Fruit fly (Drosophila melanogaster) whole organism, embryonic: ENCODE data around the gene Nf-YA.

ENCODE experiments used
- CG12219 ChIP-seq: fragments of 200-800 bp; sonication (Bioruptor generic); optimal IDR thresholded peaks from 3 replicates; lab custom pipeline; 2018; ENCODE audit warnings: missing biosample characterization, mild to moderate bottlenecking, missing genetic modification characterization
- CG12744 ChIP-seq: fragments of 200-800 bp; sonication (Bioruptor generic); optimal IDR thresholded peaks from 2 replicates; lab custom pipeline; 2016; ENCODE audit warnings: missing biosample characterization, missing genetic modification characterization
- CG17912 ChIP-seq: fragments of 200-800 bp; sonication (Bioruptor generic); optimal IDR thresholded peaks from 2 replicates; lab custom pipeline; 2018; ENCODE audit warnings: missing biosample characterization, mild to moderate bottlenecking, missing genetic modification characterization
- CG18011 ChIP-seq: fragments of 200-800 bp; sonication (Bioruptor generic); optimal IDR thresholded peaks from 2 replicates; lab custom pipeline; 2017; ENCODE audit warnings: missing biosample characterization, missing genetic modification characterization, mild to moderate bottlenecking, moderate library complexity, missing genotype
- CG2199 ChIP-seq: fragments of 200-800 bp; sonication (Bioruptor generic); IDR thresholded peaks from 3 replicates; pipeline ENCODE4 v1.3.6; 2022; ENCODE audit warnings: missing biosample characterization, missing genetic modification characterization
- CG32767 ChIP-seq: fragments of 200-800 bp; sonication (Bioruptor generic); IDR thresholded peaks from 2 replicates; pipeline ENCODE4 v1.3.6; 2022; ENCODE audit warnings: missing biosample characterization, missing genetic modification characterization
- CG34422 ChIP-seq: fragments of 200-800 bp; sonication (Bioruptor generic); IDR thresholded peaks from 3 replicates; pipeline ENCODE4 v1.3.6; 2022; ENCODE audit warnings: missing biosample characterization, missing genetic modification characterization
- CG4282 ChIP-seq: fragments of 200-800 bp; sonication (Bioruptor generic); optimal IDR thresholded peaks from 2 replicates; lab custom pipeline; 2016; ENCODE audit warnings: missing biosample characterization, missing genetic modification characterization
- CG4360 ChIP-seq: fragments of 200-800 bp; sonication (Bioruptor generic); IDR thresholded peaks from 2 replicates; pipeline ENCODE4 v1.3.6; 2022; ENCODE audit warnings: missing biosample characterization, missing genetic modification characterization
- CG7271 ChIP-seq: fragments of 200-800 bp; sonication (Bioruptor generic); optimal IDR thresholded peaks from 2 replicates; lab custom pipeline; 2018; ENCODE audit warnings: missing biosample characterization, mild to moderate bottlenecking, missing genetic modification characterization, moderate library complexity
- CG7963 ChIP-seq: fragments of 200-800 bp; sonication (Bioruptor generic); IDR thresholded peaks from 3 replicates; pipeline ENCODE4 v1.3.6; 2022; ENCODE audit warnings: missing biosample characterization, missing genetic modification characterization; ENCODE audit not compliant: partially characterized antibody
- CG7987 ChIP-seq: fragments of 200-800 bp; sonication (Bioruptor generic); optimal IDR thresholded peaks from 2 replicates; lab custom pipeline; 2018; ENCODE audit warnings: missing biosample characterization, mild to moderate bottlenecking, missing genetic modification characterization, moderate library complexity
- CG8388 ChIP-seq: fragments of 200-800 bp; sonication (Bioruptor generic); optimal IDR thresholded peaks from 2 replicates; lab custom pipeline; 2019; ENCODE audit warnings: missing biosample characterization, mild to moderate bottlenecking, missing genetic modification characterization, moderate library complexity
- CG9876 ChIP-seq: fragments of 200-800 bp; sonication (Bioruptor generic); optimal IDR thresholded peaks from 2 replicates; lab custom pipeline; 2016; ENCODE audit warnings: missing biosample characterization, missing genetic modification characterization
- Dfd ChIP-seq, 2 experiments: fragments of >200 bp; optimal IDR thresholded peaks; 2 replicates each; lab custom pipeline; 2017; ENCODE audit warnings: missing biosample characterization in 2 of 2, missing genetic modification characterization in 2 of 2
- Elba2 ChIP-seq: fragments of 200-800 bp; sonication (Bioruptor generic); optimal IDR thresholded peaks from 3 replicates; lab custom pipeline; 2016; ENCODE audit warnings: missing biosample characterization, missing genetic modification characterization
- H2.0 ChIP-seq: fragments of 200-800 bp; sonication (Bioruptor generic); IDR thresholded peaks from 2 replicates; pipeline ENCODE4 v1.3.6; 2022; ENCODE audit warnings: missing biosample characterization, missing genetic modification characterization
- HLH3B ChIP-seq: fragments of 200-800 bp; sonication (Bioruptor generic); IDR thresholded peaks from 2 replicates; pipeline ENCODE4 v1.3.6; 2022; ENCODE audit warnings: missing biosample characterization, missing genetic modification characterization
- HmgD ChIP-seq: fragments of 200-800 bp; sonication (Bioruptor generic); optimal IDR thresholded peaks from 3 replicates; lab custom pipeline; 2016; ENCODE audit warnings: missing biosample characterization, missing genetic modification characterization
- Hmx ChIP-seq: fragments of 200-800 bp; sonication (Bioruptor generic); optimal IDR thresholded peaks from 2 replicates; lab custom pipeline; 2016; ENCODE audit warnings: missing biosample characterization, missing genetic modification characterization
- MESR4 ChIP-seq: fragments of 200-800 bp; sonication (Bioruptor generic); optimal IDR thresholded peaks from 2 replicates; lab custom pipeline; 2018; ENCODE audit warnings: missing biosample characterization, mild to moderate bottlenecking, missing genetic modification characterization, moderate library complexity
- MTF-1 ChIP-seq: fragments of 200-800 bp; sonication (Bioruptor generic); optimal IDR thresholded peaks from 2 replicates; lab custom pipeline; 2018; ENCODE audit warnings: missing biosample characterization, mild to moderate bottlenecking, missing genetic modification characterization, borderline replicate concordance
- Oaz ChIP-seq: fragments of 200-800 bp; sonication (Bioruptor generic); IDR thresholded peaks from 2 replicates; pipeline ENCODE4 v1.3.6; 2022; ENCODE audit warnings: missing biosample characterization, missing genetic modification characterization
- Poxn ChIP-seq: fragments of 200-800 bp; sonication (Bioruptor generic); IDR thresholded peaks from 2 replicates; pipeline ENCODE4 v1.3.6; 2022; ENCODE audit warnings: missing biosample characterization, missing genetic modification characterization
- Ravus ChIP-seq: fragments of 200-800 bp; sonication (Bioruptor generic); IDR thresholded peaks from 2 replicates; pipeline ENCODE4 v1.3.6; 2022; ENCODE audit warnings: missing biosample characterization, missing genetic modification characterization
- Tbp ChIP-seq: fragments of >200 bp; optimal IDR thresholded peaks from 2 replicates; lab custom pipeline; 2018; ENCODE audit warnings: missing biosample characterization, missing genetic modification characterization
- bsh ChIP-seq, 2 experiments: fragments of 200-800 bp; sonication (Bioruptor generic); optimal IDR thresholded peaks; 2 replicates each; lab custom pipeline; 2017 to 2018; ENCODE audit warnings: mild to moderate bottlenecking in 2 of 2, missing biosample characterization in 2 of 2, missing genetic modification characterization in 2 of 2, moderate library complexity in 1 of 2
- btn ChIP-seq: fragments of 200-800 bp; sonication (Bioruptor generic); optimal IDR thresholded peaks from 2 replicates; lab custom pipeline; 2016; ENCODE audit warnings: missing biosample characterization, missing genetic modification characterization
- cg ChIP-seq: fragments of 200-800 bp; sonication (Bioruptor generic); optimal IDR thresholded peaks from 3 replicates; lab custom pipeline; 2019; ENCODE audit warnings: missing biosample characterization, mild to moderate bottlenecking, missing genetic modification characterization, moderate library complexity
- chinmo ChIP-seq: fragments of 200-800 bp; sonication (Bioruptor generic); IDR thresholded peaks from 4 replicates; pipeline ENCODE4 v1.3.6; 2022; ENCODE audit warnings: missing biosample characterization, missing genetic modification characterization; ENCODE audit not compliant: partially characterized antibody
- chm ChIP-seq: fragments of 200-800 bp; sonication (Bioruptor generic); IDR thresholded peaks from 2 replicates; pipeline ENCODE4 v1.3.6; 2022; ENCODE audit warnings: missing biosample characterization, missing genetic modification characterization
- dan ChIP-seq: fragments of 200-800 bp; sonication (Bioruptor generic); IDR thresholded peaks from 2 replicates; pipeline ENCODE4 v1.3.6; 2022; ENCODE audit warnings: missing biosample characterization, missing genetic modification characterization
- fru ChIP-seq: fragments of >200 bp; optimal IDR thresholded peaks from 2 replicates; lab custom pipeline; 2017
- gfzf ChIP-seq: fragments of 200-800 bp; sonication (Bioruptor generic); optimal IDR thresholded peaks from 2 replicates; lab custom pipeline; 2016; ENCODE audit warnings: missing biosample characterization, mild to moderate bottlenecking, missing genetic modification characterization, moderate library complexity
- h ChIP-seq: fragments of >200 bp; optimal IDR thresholded peaks from 2 replicates; lab custom pipeline; 2017
- insv ChIP-seq, 2 experiments: fragments of 200-800 bp; sonication (Bioruptor generic); optimal IDR thresholded peaks; 3 replicates each; lab custom pipeline; 2016 to 2018; ENCODE audit warnings: missing biosample characterization in 2 of 2, missing genetic modification characterization in 2 of 2
- kah ChIP-seq: fragments of 200-800 bp; sonication (Bioruptor generic); optimal IDR thresholded peaks from 2 replicates; lab custom pipeline; 2018; ENCODE audit warnings: missing biosample characterization, mild to moderate bottlenecking, missing genetic modification characterization
- kay ChIP-seq: fragments of 200-800 bp; sonication (Bioruptor generic); optimal IDR thresholded peaks from 2 replicates; lab custom pipeline; 2016; ENCODE audit warnings: missing biosample characterization, missing genetic modification characterization
- klu ChIP-seq: fragments of 200-800 bp; sonication (Bioruptor generic); IDR thresholded peaks from 2 replicates; pipeline ENCODE4 v1.3.6; 2022; ENCODE audit warnings: missing biosample characterization, missing genetic modification characterization
- lbe ChIP-seq: fragments of 200-800 bp; sonication (Bioruptor generic); optimal IDR thresholded peaks from 2 replicates; lab custom pipeline; 2016; ENCODE audit warnings: missing biosample characterization, mild to moderate bottlenecking, missing genetic modification characterization
- nerfin-2 ChIP-seq: fragments of 200-800 bp; sonication (Bioruptor generic); IDR thresholded peaks from 2 replicates; pipeline ENCODE4 v1.3.6; 2022; ENCODE audit warnings: missing biosample characterization, missing genetic modification characterization; ENCODE audit not compliant: partially characterized antibody
- nom ChIP-seq: fragments of 200-800 bp; sonication (Bioruptor generic); optimal IDR thresholded peaks from 2 replicates; lab custom pipeline; 2017; ENCODE audit warnings: missing biosample characterization, missing genetic modification characterization, mild to moderate bottlenecking, moderate library complexity, missing genetic modification reagents
- prd ChIP-seq, 3 experiments: fragments of >200 bp in 2 of 3; fragments of 200-800 bp in 1 of 3; sonication (Bioruptor generic) in 1 of 3; optimal IDR thresholded peaks in 2 of 3; IDR thresholded peaks in 1 of 3; 2 replicates in 2 of 3; 3 replicates in 1 of 3; pipeline versions ENCODE4 v1.3.6 to Lab custom; 2017 to 2022; ENCODE audit warnings: missing biosample characterization in 1 of 3, missing genetic modification characterization in 1 of 3
- pros ChIP-seq: fragments of 200-800 bp; sonication (Bioruptor generic); optimal IDR thresholded peaks from 3 replicates; lab custom pipeline; 2019; ENCODE audit warnings: missing biosample characterization, mild to moderate bottlenecking, missing genetic modification characterization, moderate library complexity
- sens ChIP-seq: fragments of 200-800 bp; sonication (Bioruptor generic); peaks from one replicate; lab custom pipeline; 2016; ENCODE audit warnings: missing biosample characterization, missing genetic modification characterization
- sim ChIP-seq: fragments of 200-800 bp; sonication (Bioruptor generic); IDR thresholded peaks from 2 replicates; pipeline ENCODE4 v1.3.6; 2022; ENCODE audit warnings: missing biosample characterization, missing genetic modification characterization
- stc ChIP-seq: fragments of 200-800 bp; sonication (Bioruptor generic); IDR thresholded peaks from 2 replicates; pipeline ENCODE4 v1.3.6; 2022; ENCODE audit warnings: missing biosample characterization, missing genetic modification characterization
- stwl ChIP-seq: fragments of 200-800 bp; sonication (Bioruptor generic); optimal IDR thresholded peaks from 3 replicates; lab custom pipeline; 2018; ENCODE audit warnings: missing biosample characterization, mild to moderate bottlenecking, missing genetic modification characterization, moderate library complexity
- twi ChIP-seq: fragments of 200-800 bp; optimal IDR thresholded peaks from 2 replicates; lab custom pipeline; 2019; ENCODE audit warnings: missing biosample characterization, mild to moderate bottlenecking, missing genetic modification characterization, moderate library complexity
- usp ChIP-seq: fragments of >200 bp; optimal IDR thresholded peaks from 2 replicates; lab custom pipeline; 2017; ENCODE audit warnings: missing biosample characterization, missing genetic modification characterization

Gene Nf-YA

dm6 chr3L:9462794-9463193, 20.7 kb upstream of the Nf-YA start:
- TF ChIP-seq CG12744 (GFP tag; lab: Kevin White, UChicago), result no peak
- TF ChIP-seq HLH3B (GFP tag; lab: Robert Waterston, UW), result no peak
- no peak for TF ChIP-seq btn
- peak in 1 of 2 experiments; percentile 20 for TF ChIP-seq bsh (GFP tag; optimal IDR thresholded peaks at IDR 0.05; lab: Kevin White, UChicago)
- TF ChIP-seq Elba2 (GFP tag; lab: Kevin White, UChicago), result peak; percentile 49
- TF ChIP-seq CG9876, result no peak
- TF ChIP-seq usp (GFP tag; lab: Kevin White, UChicago), result no peak
- TF ChIP-seq pros, result no peak
- peak; percentile 69 for TF ChIP-seq CG4360 (GFP tag; lab: Robert Waterston, UW)
- peak; percentile 92 for TF ChIP-seq nom (GFP tag; lab: Kevin White, UChicago)
- TF ChIP-seq cg, result peak; percentile 86
- TF ChIP-seq chm, result no peak
- TF ChIP-seq H2.0 (GFP tag; lab: Robert Waterston, UW), result no peak
- TF ChIP-seq chinmo, result 0 out of 4 replicates have a peak, but pooled peaks have one; percentile 49

DNA sequence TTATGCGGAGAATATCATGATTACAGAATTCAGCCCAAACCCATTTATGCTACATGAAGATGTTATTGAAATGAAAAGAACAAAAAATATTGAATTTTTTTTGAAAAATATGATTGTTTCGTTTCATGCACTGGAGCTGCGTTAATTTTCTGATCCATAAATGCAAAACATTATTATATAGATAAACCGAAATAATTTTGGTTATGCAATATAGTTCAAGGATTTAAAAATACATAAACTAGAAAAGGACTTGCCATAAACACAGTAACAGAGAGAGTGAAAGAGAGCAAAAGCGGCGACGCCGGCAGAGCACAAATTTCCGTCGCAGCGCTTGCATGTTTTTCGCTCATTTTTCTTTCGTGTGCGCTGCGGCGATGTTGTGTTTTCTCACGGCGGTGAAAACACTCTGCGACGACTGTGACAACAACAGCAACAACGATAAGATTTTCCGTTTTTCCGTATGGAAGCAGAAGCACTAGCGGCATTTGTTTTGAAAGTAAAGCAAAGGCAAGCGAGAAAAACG, 20.2 kb upstream of the Nf-YA start:
- TF ChIP-seq kah (GFP tag; lab: Kevin White, UChicago), result peak; percentile 42
- TF ChIP-seq CG2199 (GFP tag; lab: Robert Waterston, UW), result peak; percentile 90; the same call in 2 of the 3 replicates
- peak; percentile 82 for TF ChIP-seq MTF-1 (GFP tag; lab: Kevin White, UChicago)
- no peak for TF ChIP-seq dan (GFP tag; lab: Robert Waterston, UW)
- no peak for TF ChIP-seq CG7963
- TF ChIP-seq insv (GFP tag; optimal IDR thresholded peaks at IDR 0.05; lab: Kevin White, UChicago), result peak in 1 of 2 experiments; percentile 63
- peak; percentile 69 for TF ChIP-seq Hmx
- TF ChIP-seq sim, result 0 out of 2 replicates have a peak, but pooled peaks have one; percentile 34
- no peak for TF ChIP-seq h (lab: Kevin White, UChicago)
- no peak for TF ChIP-seq Dfd (GFP tag; optimal IDR thresholded peaks at IDR 0.05; lab: Kevin White, UChicago)
- TF ChIP-seq HmgD, result no peak
- TF ChIP-seq sens (GFP tag; lab: Kevin White, UChicago), result peak; percentile 98
- TF ChIP-seq CG7987, result peak; percentile 20
- peak; percentile 21; the same call in 1 of the 2 replicates for TF ChIP-seq Ravus (GFP tag; lab: Robert Waterston, UW)
- TF ChIP-seq gfzf (GFP tag; lab: Kevin White, UChicago), result no peak
- TF ChIP-seq Poxn, result no peak
- TF ChIP-seq Tbp (GFP tag; lab: Kevin White, UChicago), result no peak
- TF ChIP-seq CG18011 (GFP tag; lab: Kevin White, UChicago), result peak; percentile 52
- TF ChIP-seq CG32767 (GFP tag; lab: Robert Waterston, UW), result peak; percentile 78
- no peak for TF ChIP-seq prd (optimal IDR thresholded peaks at IDR 0.05; lab: Kevin White, UChicago)
- peak; percentile 79 for TF ChIP-seq prd (GFP tag; IDR thresholded peaks at IDR 0.05; lab: Robert Waterston, UW)
- TF ChIP-seq fru (lab: Kevin White, UChicago), result no peak
- peak; percentile 89 for TF ChIP-seq CG12219
- peak; percentile 59 for TF ChIP-seq Oaz
- no peak for TF ChIP-seq Elba2 (GFP tag; lab: Kevin White, UChicago)
- no peak for TF ChIP-seq CG17912 (GFP tag; lab: Kevin White, UChicago)
- TF ChIP-seq CG7271 (tag; lab: Kevin White, UChicago), result peak; percentile 49
- TF ChIP-seq stwl, result peak; percentile 12
- peak; percentile 68 for TF ChIP-seq twi (tag; lab: Kevin White, UChicago)
- TF ChIP-seq MESR4, result peak; percentile 18
- TF ChIP-seq CG8388 (GFP tag; lab: Kevin White, UChicago), result peak; percentile 94
- peak; percentile 75 for TF ChIP-seq kay (GFP tag; lab: Kevin White, UChicago)
- peak; percentile 77 for TF ChIP-seq CG12744 (GFP tag; lab: Kevin White, UChicago)
- TF ChIP-seq klu (GFP tag; lab: Robert Waterston, UW), result no peak
- no peak; the same call in 1 of the 3 replicates for TF ChIP-seq CG34422 (GFP tag; lab: Robert Waterston, UW)
- no peak for TF ChIP-seq CG4282 (GFP tag; lab: Kevin White, UChicago)
- TF ChIP-seq stc, result peak; percentile 82
- peak; percentile 82 for TF ChIP-seq lbe (GFP tag; lab: Kevin White, UChicago)
- no peak for TF ChIP-seq nerfin-2 (GFP tag; lab: Robert Waterston, UW)
